Fruit fly (Drosophila melanogaster) whole organism, embryonic: Measurements from ENCODE around the gene Jhbp16.

Source experiments
- Ada2b ChIP-seq: fragments of 200-800 bp; sonication (Bioruptor generic); IDR thresholded peaks from 2 replicates; pipeline ENCODE4 v1.3.6; 2022; ENCODE audit warnings: missing biosample characterization, missing genetic modification characterization
- CG11504 ChIP-seq: fragments of 200-800 bp; sonication (Bioruptor generic); optimal IDR thresholded peaks from 3 replicates; lab custom pipeline; 2019; ENCODE audit warnings: missing biosample characterization, mild to moderate bottlenecking, missing genetic modification characterization, moderate library complexity
- CG11695 ChIP-seq: fragments of 200-800 bp; sonication (Bioruptor generic); IDR thresholded peaks from 3 replicates; pipeline ENCODE4 v1.3.6; 2022; ENCODE audit warnings: missing biosample characterization, missing genetic modification characterization
- CG12942 ChIP-seq: fragments of 200-800 bp; sonication (Bioruptor generic); optimal IDR thresholded peaks from 3 replicates; lab custom pipeline; 2016; ENCODE audit warnings: missing biosample characterization, missing genetic modification characterization
- CG14441 ChIP-seq: fragments of 200-800 bp; sonication (Bioruptor generic); IDR thresholded peaks from 2 replicates; pipeline ENCODE4 v1.3.6; 2022; ENCODE audit warnings: missing biosample characterization, missing genetic modification characterization
- CG15269 ChIP-seq: fragments of 200-800 bp; sonication (Bioruptor generic); optimal IDR thresholded peaks from 2 replicates; lab custom pipeline; 2018; ENCODE audit warnings: missing biosample characterization, mild to moderate bottlenecking, missing genetic modification characterization, moderate library complexity
- CG1603 ChIP-seq: fragments of 200-800 bp; sonication (Bioruptor generic); optimal IDR thresholded peaks from 2 replicates; lab custom pipeline; 2019; ENCODE audit warnings: missing biosample characterization, mild to moderate bottlenecking, missing genetic modification characterization, moderate library complexity
- CG18476 ChIP-seq: fragments of 200-800 bp; sonication (Bioruptor generic); optimal IDR thresholded peaks from 2 replicates; lab custom pipeline; 2016; ENCODE audit warnings: missing biosample characterization, mild to moderate bottlenecking, missing genetic modification characterization
- CG30403 ChIP-seq: fragments of 200-800 bp; sonication (Bioruptor generic); optimal IDR thresholded peaks from 3 replicates; lab custom pipeline; 2016; ENCODE audit warnings: missing biosample characterization, missing genetic modification characterization
- CG3065 ChIP-seq: fragments of 200-800 bp; sonication (Bioruptor generic); optimal IDR thresholded peaks from 2 replicates; lab custom pipeline; 2016; ENCODE audit warnings: missing biosample characterization, missing genetic modification characterization
- CG32772 ChIP-seq: fragments of 200-800 bp; sonication (Bioruptor generic); IDR thresholded peaks from 2 replicates; pipeline ENCODE4 v1.3.6; 2022; ENCODE audit warnings: missing biosample characterization, missing genetic modification characterization
- CG3726 ChIP-seq: fragments of 200-800 bp; sonication (Bioruptor generic); IDR thresholded peaks from 3 replicates; pipeline ENCODE4, ENCODE4 v1.3.6; 2022; ENCODE audit warnings: missing biosample characterization, missing genetic modification characterization
- CG5180 ChIP-seq: fragments of 200-800 bp; sonication (Bioruptor generic); optimal IDR thresholded peaks from 3 replicates; lab custom pipeline; 2017; ENCODE audit warnings: missing biosample characterization, missing genetic modification characterization, mild to moderate bottlenecking, moderate library complexity, missing genetic modification reagents
- CG6791 ChIP-seq: fragments of 200-800 bp; sonication (Bioruptor generic); IDR thresholded peaks from 3 replicates; pipeline ENCODE4 v1.3.6; 2022; ENCODE audit warnings: missing biosample characterization, missing genetic modification characterization; ENCODE audit not compliant: partially characterized antibody
- CG7987 ChIP-seq: fragments of 200-800 bp; sonication (Bioruptor generic); optimal IDR thresholded peaks from 2 replicates; lab custom pipeline; 2018; ENCODE audit warnings: missing biosample characterization, mild to moderate bottlenecking, missing genetic modification characterization, moderate library complexity
- CG8290 ChIP-seq, 3 experiments: fragments of 200-800 bp; sonication (Bioruptor generic); optimal IDR thresholded peaks; 2 replicates each; lab custom pipeline; 2016 to 2019; ENCODE audit warnings: missing biosample characterization in 3 of 3, missing genetic modification characterization in 3 of 3, mild to moderate bottlenecking in 2 of 3, moderate library complexity in 1 of 3
- CG9609 ChIP-seq: fragments of 200-800 bp; sonication (Bioruptor generic); optimal IDR thresholded peaks from 3 replicates; lab custom pipeline; 2016; ENCODE audit warnings: missing biosample characterization, missing genetic modification characterization
- Drgx ChIP-seq: fragments of 200-800 bp; sonication (Bioruptor generic); IDR thresholded peaks from 2 replicates; pipeline ENCODE4 v1.3.6; 2022; ENCODE audit warnings: missing biosample characterization, missing genetic modification characterization
- Neu2 ChIP-seq: fragments of 200-800 bp; sonication (Bioruptor generic); optimal IDR thresholded peaks from 3 replicates; lab custom pipeline; 2016; ENCODE audit warnings: missing biosample characterization, missing genetic modification characterization, borderline replicate concordance
- Nf-YA ChIP-seq: fragments of 200-800 bp; sonication (Bioruptor generic); IDR thresholded peaks from 2 replicates; pipeline ENCODE4 v1.3.6; 2022; ENCODE audit warnings: missing biosample characterization, missing genetic modification characterization
- Nf-YB ChIP-seq: fragments of 200-800 bp; sonication (Bioruptor generic); optimal IDR thresholded peaks from 3 replicates; lab custom pipeline; 2019; ENCODE audit warnings: missing biosample characterization, mild to moderate bottlenecking, missing genetic modification characterization, moderate library complexity
- Ptx1 ChIP-seq: fragments of 200-800 bp; sonication (Bioruptor generic); IDR thresholded peaks from 2 replicates; pipeline ENCODE4 v1.3.6; 2022; ENCODE audit warnings: missing biosample characterization, missing genetic modification characterization
- Rx ChIP-seq: fragments of 200-800 bp; sonication (Bioruptor generic); IDR thresholded peaks from 2 replicates; pipeline ENCODE4 v1.3.6; 2022; ENCODE audit warnings: missing biosample characterization, missing genetic modification characterization
- Sry-β ChIP-seq: fragments of 200-800 bp; sonication (Bioruptor generic); optimal IDR thresholded peaks from 2 replicates; lab custom pipeline; 2018; ENCODE audit warnings: missing biosample characterization, mild to moderate bottlenecking, missing genetic modification characterization, moderate library complexity
- amos ChIP-seq: fragments of 200-800 bp; sonication (Bioruptor generic); IDR thresholded peaks from 2 replicates; pipeline ENCODE4 v1.3.6; 2022; ENCODE audit warnings: missing biosample characterization, missing genetic modification characterization; ENCODE audit not compliant: partially characterized antibody
- chif ChIP-seq, 2 experiments: fragments of 200-800 bp; sonication (Bioruptor generic); optimal IDR thresholded peaks; 3 replicates each; lab custom pipeline; 2016; ENCODE audit warnings: missing biosample characterization in 2 of 2, missing genetic modification characterization in 2 of 2
- dmrt99B ChIP-seq: fragments of 200-800 bp; sonication (Bioruptor generic); optimal IDR thresholded peaks from 2 replicates; lab custom pipeline; 2018; ENCODE audit warnings: missing biosample characterization, mild to moderate bottlenecking, missing genetic modification characterization, moderate library complexity
- dysf ChIP-seq: fragments of 200-800 bp; sonication (Bioruptor generic); IDR thresholded peaks from 3 replicates; pipeline ENCODE4 v1.3.6; 2022; ENCODE audit warnings: missing biosample characterization, missing genetic modification characterization
- esg ChIP-seq: fragments of 200-800 bp; sonication (Bioruptor generic); conservative IDR thresholded peaks from 2 replicates; pipeline ENCODE4 v1.3.6; 2022; ENCODE audit warnings: missing biosample characterization, missing genetic modification characterization
- fd102C ChIP-seq: fragments of 200-800 bp; sonication (Bioruptor generic); optimal IDR thresholded peaks from 2 replicates; lab custom pipeline; 2018; ENCODE audit warnings: missing biosample characterization, mild to moderate bottlenecking, missing genetic modification characterization, moderate library complexity
- gem ChIP-seq: fragments of 200-800 bp; sonication (Bioruptor generic); optimal IDR thresholded peaks from 2 replicates; lab custom pipeline; 2019; ENCODE audit warnings: missing biosample characterization, mild to moderate bottlenecking, missing genetic modification characterization, moderate library complexity
- her ChIP-seq: fragments of 200-800 bp; sonication (Bioruptor generic); optimal IDR thresholded peaks from 2 replicates; lab custom pipeline; 2016; ENCODE audit warnings: missing biosample characterization, missing genetic modification characterization
- hkb ChIP-seq, 2 experiments: fragments of 200-800 bp in 1 of 2; fragments of >200 bp in 1 of 2; sonication (Bioruptor generic) in 1 of 2; IDR thresholded peaks in 1 of 2; optimal IDR thresholded peaks in 1 of 2; 2 replicates each; pipeline versions ENCODE4 v1.3.6 to Lab custom; 2017 to 2022; ENCODE audit warnings: missing biosample characterization in 1 of 2, missing genetic modification characterization in 1 of 2
- ind ChIP-seq: fragments of 200-800 bp; sonication (Bioruptor generic); optimal IDR thresholded peaks from 3 replicates; lab custom pipeline; 2016; ENCODE audit warnings: missing biosample characterization, missing genetic modification characterization
- kah ChIP-seq: fragments of 200-800 bp; sonication (Bioruptor generic); optimal IDR thresholded peaks from 2 replicates; lab custom pipeline; 2018; ENCODE audit warnings: missing biosample characterization, mild to moderate bottlenecking, missing genetic modification characterization
- knrl ChIP-seq: fragments of 200-800 bp; sonication (Bioruptor generic); IDR thresholded peaks from 3 replicates; pipeline ENCODE4 v1.3.6; 2022; ENCODE audit warnings: missing biosample characterization, missing genetic modification characterization; ENCODE audit not compliant: partially characterized antibody
- lmd ChIP-seq: fragments of 200-800 bp; sonication (Bioruptor generic); IDR thresholded peaks from 2 replicates; pipeline ENCODE4 v1.3.6; 2022; ENCODE audit warnings: missing biosample characterization, missing genetic modification characterization
- mam ChIP-seq: fragments of 200-800 bp; sonication (Bioruptor generic); optimal IDR thresholded peaks from 3 replicates; lab custom pipeline; 2016; ENCODE audit warnings: missing biosample characterization, missing genetic modification characterization
- pan ChIP-seq, 4 experiments: fragments of >200 bp in 3 of 4; fragments of 200-800 bp in 1 of 4; sonication (Bioruptor generic) in 1 of 4; optimal IDR thresholded peaks in 3 of 4; IDR thresholded peaks in 1 of 4; 2 replicates each; pipeline versions ENCODE4 v1.3.6 to Lab custom; 2017 to 2022; ENCODE audit warnings: missing biosample characterization in 2 of 4, missing genetic modification characterization in 2 of 4, mixed read lengths in 1 of 4
- pita ChIP-seq: fragments of 200-800 bp; sonication (Bioruptor generic); optimal IDR thresholded peaks from 2 replicates; lab custom pipeline; 2017; ENCODE audit warnings: missing biosample characterization, mild to moderate bottlenecking, missing genetic modification characterization
- sens ChIP-seq: fragments of 200-800 bp; sonication (Bioruptor generic); peaks from one replicate; lab custom pipeline; 2016; ENCODE audit warnings: missing biosample characterization, missing genetic modification characterization
- sens-2 ChIP-seq: fragments of 200-800 bp; sonication (Bioruptor generic); IDR thresholded peaks from 2 replicates; pipeline ENCODE4 v1.3.6; 2022; ENCODE audit warnings: missing biosample characterization, missing genetic modification characterization
- shn ChIP-seq: fragments of 200-800 bp; sonication (Bioruptor generic); optimal IDR thresholded peaks from 3 replicates; lab custom pipeline; 2016; ENCODE audit warnings: missing biosample characterization, missing genetic modification characterization
- slbo ChIP-seq: fragments of 200-800 bp; sonication (Bioruptor generic); IDR thresholded peaks from 2 replicates; pipeline ENCODE4 v1.3.6; 2022; ENCODE audit warnings: missing biosample characterization, missing genetic modification characterization
- tgo ChIP-seq: fragments of 200-800 bp; sonication (Bioruptor generic); IDR thresholded peaks from 3 replicates; pipeline ENCODE4 v1.3.6; 2022; ENCODE audit warnings: missing biosample characterization, missing genetic modification characterization
- tin ChIP-seq: fragments of 200-800 bp; sonication (Bioruptor generic); optimal IDR thresholded peaks from 3 replicates; lab custom pipeline; 2016; ENCODE audit warnings: missing biosample characterization, missing genetic modification characterization
- vvl ChIP-seq: fragments of 200-800 bp; sonication (Bioruptor generic); IDR thresholded peaks from 2 replicates; pipeline ENCODE4 v1.3.6; 2022; ENCODE audit warnings: missing biosample characterization, missing genetic modification characterization
- wor ChIP-seq: fragments of 200-800 bp; sonication (Bioruptor generic); IDR thresholded peaks from 2 replicates; pipeline ENCODE4 v1.3.6; 2022; ENCODE audit warnings: missing biosample characterization, missing genetic modification characterization

The Jhbp16 gene

dm6 chr3R:21687902-21688301 is 23.7 kb downstream of the Jhbp16 start:
- TF ChIP-seq CG15269 (peak; percentile 29), chif (GFP tag; optimal IDR thresholded peaks at IDR 0.05; lab: Kevin White, UChicago) (peak in 1 of 2 experiments; percentile 5), fd102C (GFP tag; lab: Kevin White, UChicago) (no peak), tgo (peak; percentile 40; the same call in 1 of the 3 replicates), sens (GFP tag; lab: Kevin White, UChicago) (peak; percentile 85), CG8290 (GFP tag; optimal IDR thresholded peaks at IDR 0.05; lab: Kevin White, UChicago) (no peak), CG8290 (tag; optimal IDR thresholded peaks at IDR 0.05; lab: Kevin White, UChicago) (peak in 1 of 2 experiments; percentile 0), her (GFP tag; lab: Kevin White, UChicago) (no peak), CG32772 (GFP tag; lab: Robert Waterston, UW) (0 out of 2 replicates have a peak, but pooled peaks have one; percentile 31), ind (GFP tag; lab: Kevin White, UChicago) (no peak), sens-2 (GFP tag; lab: Robert Waterston, UW) (no peak), CG3065 (no peak), CG30403 (peak; percentile 1), CG9609 (no peak), pita (GFP tag; lab: Kevin White, UChicago) (no peak), CG11695 (GFP tag; lab: Robert Waterston, UW) (0 out of 3 replicates have a peak, but pooled peaks have one; percentile 30), Ada2b (0 out of 2 replicates have a peak, but pooled peaks have one; percentile 23), vvl (peak; percentile 29; the same call in 1 of the 2 replicates), Rx (no peak), CG7987 (no peak), lmd (peak; percentile 13; the same call in 1 of the 2 replicates), Ptx1 (GFP tag; lab: Robert Waterston, UW) (peak; percentile 51; the same call in 1 of the 2 replicates), Nf-YA (GFP tag; lab: Robert Waterston, UW) (no peak), shn (no peak), CG1603 (tag; lab: Kevin White, UChicago) (peak; percentile 39), gem (tag; lab: Kevin White, UChicago) (peak; percentile 32), CG5180 (GFP tag; lab: Kevin White, UChicago) (no peak), CG12942 (GFP tag; lab: Kevin White, UChicago) (no peak), CG14441 (GFP tag; lab: Robert Waterston, UW) (peak; percentile 60), pan (optimal IDR thresholded peaks at IDR 0.05; lab: Kevin White, UChicago) (no peak), pan (GFP tag; optimal IDR thresholded peaks at IDR 0.05 in 1 of 2, IDR thresholded peaks at IDR 0.05 in 1 of 2) (peak in 1 of 2 experiments; percentile 9), mam (GFP tag; lab: Kevin White, UChicago) (peak; percentile 0), Drgx (peak; percentile 80), Nf-YB (GFP tag; lab: Kevin White, UChicago) (no peak), dysf (peak; percentile 38; the same call in 1 of the 3 replicates), amos (GFP tag; lab: Robert Waterston, UW) (no peak), esg (GFP tag; lab: Robert Waterston, UW) (peak; percentile 23; the same call in 1 of the 2 replicates), slbo (GFP tag; lab: Robert Waterston, UW) (peak; percentile 15; the same call in 1 of the 2 replicates), Sry-β (GFP tag; lab: Kevin White, UChicago) (no peak), hkb (optimal IDR thresholded peaks at IDR 0.05; lab: Kevin White, UChicago) (no peak), hkb (GFP tag; IDR thresholded peaks at IDR 0.05; lab: Robert Waterston, UW) (peak; percentile 41; the same call in 1 of the 2 replicates), CG18476 (no peak), dmrt99B (tag; lab: Kevin White, UChicago) (peak; percentile 51), knrl (GFP tag; lab: Robert Waterston, UW) (no peak), wor (GFP tag; lab: Robert Waterston, UW) (0 out of 2 replicates have a peak, but pooled peaks have one; percentile 11), tin (GFP tag; lab: Kevin White, UChicago) (no peak), CG6791 (0 out of 3 replicates have a peak, but pooled peaks have one; percentile 7), Neu2 (GFP tag; lab: Kevin White, UChicago) (no peak), CG11504 (tag; lab: Kevin White, UChicago) (peak; percentile 45), kah (no peak), CG3726 (GFP tag; lab: Robert Waterston, UW) (0 out of 3 replicates have a peak, but pooled peaks have one; percentile 24)
